Worm (Caenorhabditis elegans) whole organism, midembryonic: ENCODE data around the gene F25E5.1.
A peak's percentile ranks its signal among the peaks of the same experiment; 100 is the strongest.

Experiments
- T22C8.4 ChIP-seq: fragments of 200-800 bp; sonication (Bioruptor generic); IDR thresholded peaks from 2 replicates; pipeline ENCODE4 v1.3.6; 2022; ENCODE audit warnings: missing genetic modification characterization, missing compliant biosample characterization
- cog-1 ChIP-seq: sonication (generic microtip); optimal IDR thresholded peaks from 2 replicates; lab custom pipeline; 2016; ENCODE audit warnings: missing genetic modification characterization, missing compliant biosample characterization
- flt-1 ChIP-seq: fragments of 200-800 bp; sonication (Bioruptor generic); IDR thresholded peaks from 2 replicates; pipeline ENCODE4 v1.3.6; 2022; ENCODE audit warnings: missing genetic modification characterization, missing compliant biosample characterization
- klf-2 ChIP-seq: fragments of 200-800 bp; sonication (Bioruptor generic); conservative IDR thresholded peaks from 2 replicates; pipeline ENCODE4 v1.3.6; 2022; ENCODE audit warnings: missing genetic modification reagents, missing genetic modification characterization, missing compliant biosample characterization
- med-1 ChIP-seq: sonication (generic microtip); optimal IDR thresholded peaks from 2 replicates; lab custom pipeline; 2017; ENCODE audit warnings: missing genetic modification characterization, mild to moderate bottlenecking, missing compliant biosample characterization, antibody characterized with exemption, missing genetic modification reagents; ENCODE audit not compliant: insufficient read depth
- ref-1 ChIP-seq: fragments of 200-800 bp; sonication (Bioruptor generic); conservative IDR thresholded peaks from 2 replicates; pipeline ENCODE4 v1.3.6; 2022; ENCODE audit warnings: missing genetic modification reagents, missing genetic modification characterization, missing compliant biosample characterization
- tab-1 ChIP-seq: fragments of 200-800 bp; sonication (Bioruptor generic); IDR thresholded peaks from 2 replicates; pipeline ENCODE4 v1.3.6; 2022; ENCODE audit warnings: missing genetic modification characterization, missing compliant biosample characterization
- ztf-23 ChIP-seq: fragments of 200-800 bp; sonication (Bioruptor generic); IDR thresholded peaks from 2 replicates; pipeline ENCODE4 v1.3.6; 2022; ENCODE audit warnings: missing genetic modification reagents, missing genetic modification characterization, missing compliant biosample characterization
- ztf-29 ChIP-seq: fragments of 200-800 bp; sonication (Bioruptor generic); IDR thresholded peaks from 2 replicates; pipeline ENCODE4 v1.3.6; 2022; ENCODE audit warnings: missing genetic modification reagents, missing genetic modification characterization, missing compliant biosample characterization

The F25E5.1 gene

DNA sequence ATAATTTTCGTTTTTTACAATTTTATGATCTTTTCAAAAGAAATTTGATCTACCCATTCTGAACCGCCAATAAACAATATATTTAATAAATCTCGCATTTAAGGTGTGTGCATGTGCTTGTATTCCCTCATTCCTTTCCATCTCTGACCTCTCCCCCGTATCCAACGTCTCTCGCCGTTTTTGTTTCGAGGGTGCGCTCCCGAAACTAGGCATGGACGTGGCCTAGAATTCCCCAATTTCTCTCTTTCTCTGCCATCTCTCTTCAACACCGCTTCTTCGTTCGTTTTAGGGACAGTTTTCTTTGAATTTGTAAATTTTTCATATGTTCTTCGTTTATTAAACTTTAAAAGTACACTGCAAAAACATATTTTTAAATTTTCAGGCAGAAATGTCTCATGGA, at the start of gene F25E5.1:
TSS of gene F25E5.1 (plus strand) at position 376 of the 400 bp plus-strand sequence.
- TF ChIP-seq T22C8.4 (GFP tag; lab: Robert Waterston, UW) (no peak), med-1 (GFP tag; lab: Kevin White, UChicago) (no peak), ztf-23 (GFP tag; lab: Robert Waterston, UW) (0 out of 2 replicates have a peak, but pooled peaks have one; percentile 57), cog-1 (peak; percentile 27), ztf-29 (no peak), tab-1 (GFP tag; lab: Robert Waterston, UW) (no peak)

- TF ChIP-seq ref-1 (GFP tag; lab: Robert Waterston, UW) (no peak), ztf-29 (no peak), cog-1 (no peak), ztf-23 (GFP tag; lab: Robert Waterston, UW) (no peak), med-1 (GFP tag; lab: Kevin White, UChicago) (no peak), T22C8.4 (GFP tag; lab: Robert Waterston, UW) (no peak), tab-1 (GFP tag; lab: Robert Waterston, UW) (no peak), flt-1 (GFP tag; lab: Robert Waterston, UW) (no peak), klf-2 (GFP tag; lab: Robert Waterston, UW) (no peak)
These were observed 49.1 kb upstream of the F25E5.1 start for ce11 chrV:7416569-7416968.

ce11 chrV:7417018-7417716, 48.5 kb upstream of the F25E5.1 start, which contains the start of gene srw-67:
Gene srw-67, plus strand, starts transcription at chrV:7417660.
- TF ChIP-seq flt-1 (GFP tag; lab: Robert Waterston, UW) (no peak), med-1 (GFP tag; lab: Kevin White, UChicago) (no peak), T22C8.4 (GFP tag; lab: Robert Waterston, UW) (no peak), ref-1 (GFP tag; lab: Robert Waterston, UW) (no peak), cog-1 (no peak), tab-1 (GFP tag; lab: Robert Waterston, UW) (no peak), klf-2 (GFP tag; lab: Robert Waterston, UW) (no peak), ztf-29 (no peak), ztf-23 (GFP tag; lab: Robert Waterston, UW) (no peak)

ce11 chrV:7420162-7420561, 45.5 kb upstream of the F25E5.1 start, which contains the start of gene srxa-4:
Gene srxa-4, plus strand, starts transcription at chrV:7420462.
- TF ChIP-seq T22C8.4 (GFP tag; lab: Robert Waterston, UW) (no peak), cog-1 (no peak), ref-1 (GFP tag; lab: Robert Waterston, UW) (no peak), klf-2 (GFP tag; lab: Robert Waterston, UW) (no peak), ztf-23 (GFP tag; lab: Robert Waterston, UW) (no peak), med-1 (GFP tag; lab: Kevin White, UChicago) (no peak), tab-1 (GFP tag; lab: Robert Waterston, UW) (no peak), flt-1 (GFP tag; lab: Robert Waterston, UW) (no peak), ztf-29 (no peak)

- no peak for TF ChIP-seq ref-1 (GFP tag; lab: Robert Waterston, UW)
These were observed 41.3 kb upstream of the F25E5.1 start, which contains the start of gene F18E3.10 for ce11 chrV:7424336-7424735. Gene F18E3.10, minus strand, starts transcription at chrV:7424436.

- TF ChIP-seq ztf-23 (GFP tag; lab: Robert Waterston, UW) (no peak), flt-1 (GFP tag; lab: Robert Waterston, UW) (no peak), ztf-29 (no peak), T22C8.4 (GFP tag; lab: Robert Waterston, UW) (no peak), tab-1 (GFP tag; lab: Robert Waterston, UW) (no peak), klf-2 (GFP tag; lab: Robert Waterston, UW) (no peak), cog-1 (no peak), ref-1 (GFP tag; lab: Robert Waterston, UW) (no peak), med-1 (GFP tag; lab: Kevin White, UChicago) (no peak)
These were observed 39.1 kb upstream of the F25E5.1 start, which contains the start of gene srw-68 for ce11 chrV:7426594-7426993. Gene srw-68, minus strand, starts transcription at chrV:7426694.

DNA sequence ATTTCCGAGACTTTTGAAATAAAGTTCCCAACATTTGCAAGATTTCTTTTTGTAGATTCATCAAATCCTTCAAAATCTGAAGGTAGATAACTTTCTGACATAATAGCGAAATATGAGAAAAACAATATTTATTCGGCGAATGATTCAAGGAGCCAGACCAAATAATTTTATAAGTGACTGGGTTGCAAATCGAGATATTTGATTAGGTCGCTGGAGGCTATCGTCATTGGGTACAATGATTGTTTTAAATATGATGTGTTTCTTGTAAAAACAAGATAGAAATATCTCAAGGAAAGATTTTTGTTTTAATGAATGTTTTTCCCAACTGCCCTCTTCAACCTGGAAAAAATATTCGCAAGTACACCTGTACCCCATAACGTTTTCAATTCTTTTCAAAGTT, 36.8 kb upstream of the F25E5.1 start, which contains the start of gene srw-69:
TSS of gene srw-69 (minus strand) at position 101 of the 400 bp plus-strand sequence.
- no peak for TF ChIP-seq ztf-23 (GFP tag; lab: Robert Waterston, UW)
- no peak for TF ChIP-seq tab-1 (GFP tag; lab: Robert Waterston, UW)
- TF ChIP-seq ref-1 (GFP tag; lab: Robert Waterston, UW), result no peak
- no peak for TF ChIP-seq med-1 (GFP tag; lab: Kevin White, UChicago)
- TF ChIP-seq T22C8.4 (GFP tag; lab: Robert Waterston, UW), result no peak
- no peak for TF ChIP-seq flt-1 (GFP tag; lab: Robert Waterston, UW)
- TF ChIP-seq klf-2 (GFP tag; lab: Robert Waterston, UW), result no peak
- no peak for TF ChIP-seq cog-1
- no peak for TF ChIP-seq ztf-29

DNA sequence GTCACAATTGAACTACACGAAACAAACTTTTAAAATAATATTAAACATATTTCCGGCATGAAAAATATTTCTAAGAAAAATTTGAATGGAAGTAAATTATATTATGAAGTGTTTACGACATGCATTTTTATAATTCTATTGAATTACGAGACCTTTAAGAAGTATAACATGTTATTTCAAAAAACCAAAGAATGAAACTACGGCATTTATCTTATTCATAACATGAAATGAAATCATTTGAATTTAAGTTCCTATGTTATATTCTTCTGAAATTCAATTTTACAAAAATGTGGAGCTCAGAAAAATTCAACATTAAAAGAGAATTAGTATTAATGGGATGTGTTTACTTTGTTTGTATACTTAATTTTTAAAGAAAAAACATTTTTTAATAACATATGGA, 34.7 kb upstream of the F25E5.1 start, which contains the start of gene srw-71:
TSS of gene srw-71 (minus strand) at position 101 of the 400 bp plus-strand sequence.
- no peak for TF ChIP-seq flt-1 (GFP tag; lab: Robert Waterston, UW)
- TF ChIP-seq med-1 (GFP tag; lab: Kevin White, UChicago), result no peak
- TF ChIP-seq klf-2 (GFP tag; lab: Robert Waterston, UW), result no peak
- no peak for TF ChIP-seq ref-1 (GFP tag; lab: Robert Waterston, UW)
- TF ChIP-seq cog-1, result no peak
- no peak for TF ChIP-seq ztf-29
- no peak for TF ChIP-seq tab-1 (GFP tag; lab: Robert Waterston, UW)
- TF ChIP-seq T22C8.4 (GFP tag; lab: Robert Waterston, UW), result no peak
- no peak for TF ChIP-seq ztf-23 (GFP tag; lab: Robert Waterston, UW)

- TF ChIP-seq cog-1 (no peak), klf-2 (GFP tag; lab: Robert Waterston, UW) (no peak), T22C8.4 (GFP tag; lab: Robert Waterston, UW) (no peak)
These were observed 33.1 kb upstream of the F25E5.1 start for ce11 chrV:7432441-7433146.
